Worm (Caenorhabditis elegans): ENCODE results near the gene T07C4.3.

ce11 chrIII:10333961-10334542, 17.9 kb upstream of the T07C4.3 start, which contains the start of the genes jmjd-4 and mev-1:
- TF ChIP-seq tbx-37 (GFP tag; conservative IDR thresholded peaks at IDR 0.05) (no peak), sea-1 (GFP tag; conservative IDR thresholded peaks at IDR 0.05) (no peak), B0310.2 (tag; optimal IDR thresholded peaks at IDR 0.05) (no peak), ceh-36 (tag; optimal IDR thresholded peaks at IDR 0.05) (peak; percentile 23), flt-1 (GFP tag; IDR thresholded peaks at IDR 0.05) (peak; percentile 51; the same call in 1 of the 2 replicates), ceh-13 (GFP tag; optimal IDR thresholded peaks at IDR 0.05) (no peak), tbx-11 (GFP tag; IDR thresholded peaks at IDR 0.05) (0 out of 2 replicates have a peak, but pooled peaks have one; percentile 40), hnd-1 (tag; optimal IDR thresholded peaks at IDR 0.05) (no peak), scrt-1 (GFP tag; IDR thresholded peaks at IDR 0.05) (no peak)

Measured in whole organism, early embryonic.